Worm (Caenorhabditis elegans): Measurements from ENCODE around the gene T01D3.1.

ce11 chrV:13711060-13711459 is 21.4 kb downstream of the T01D3.1 start, which contains the start of gene srx-96:
- TF ChIP-seq zag-1 (tag; optimal IDR thresholded peaks at IDR 0.05): no peak
- no peak for TF ChIP-seq dmd-4 (tag; optimal IDR thresholded peaks at IDR 0.05)
- no peak for TF ChIP-seq nhr-77 (tag; optimal IDR thresholded peaks at IDR 0.05)
- TF ChIP-seq unc-62 (GFP tag; optimal IDR thresholded peaks at IDR 0.05): no peak
- TF ChIP-seq nhr-25 (tag; optimal IDR thresholded peaks at IDR 0.05): no peak
- TF ChIP-seq lin-39 (tag; optimal IDR thresholded peaks at IDR 0.05): no peak
